Worm (Caenorhabditis elegans): ENCODE results near the gene oac-7.

Gene oac-7

ce11 chrV:16282147-16282546, 27.5 kb upstream of the oac-7 start, which contains the start of gene F28G4.2:
Gene F28G4.2 (minus strand): TSS chrV:16282321.
- no peak for TF ChIP-seq nhr-28 (tag; optimal IDR thresholded peaks at IDR 0.05)
- TF ChIP-seq ZK546.5 (tag; optimal IDR thresholded peaks at IDR 0.05) = no peak
- no peak for TF ChIP-seq nhr-76 (tag; optimal IDR thresholded peaks at IDR 0.05)
- TF ChIP-seq lsy-12 (tag; optimal IDR thresholded peaks at IDR 0.05) = no peak
- TF ChIP-seq aly-2 (tag; optimal IDR thresholded peaks at IDR 0.05) = no peak
- TF ChIP-seq snpc-4 (tag; optimal IDR thresholded peaks at IDR 0.05) = no peak
- no peak for TF ChIP-seq ceh-16 (tag; optimal IDR thresholded peaks at IDR 0.05)
- TF ChIP-seq ceh-9 (tag; optimal IDR thresholded peaks at IDR 0.05) = no peak
- TF ChIP-seq nhr-11 (tag; optimal IDR thresholded peaks at IDR 0.05) = no peak
- TF ChIP-seq elt-2 (tag; optimal IDR thresholded peaks at IDR 0.05) = no peak

- TF ChIP-seq nfya-1 (tag; optimal IDR thresholded peaks at IDR 0.05; ENCODE audit: insufficient read depth) = no peak
- no peak for TF ChIP-seq mml-1 (tag; optimal IDR thresholded peaks at IDR 0.05)
- TF ChIP-seq lin-15B (tag; optimal IDR thresholded peaks at IDR 0.05) = no peak
- no peak for TF ChIP-seq fkh-10 (GFP tag; optimal IDR thresholded peaks at IDR 0.05)
Observed at ce11 chrV:16285794-16286193, 23.8 kb upstream of the oac-7 start, which contains the start of gene F28G4.4. Gene F28G4.4 (minus strand): TSS chrV:16285894.

- TF ChIP-seq fos-1 (tag; optimal IDR thresholded peaks at IDR 0.05) (no peak), ZK546.5 (tag; optimal IDR thresholded peaks at IDR 0.05) (no peak), elt-2 (tag; optimal IDR thresholded peaks at IDR 0.05) (no peak), ztf-4 (tag; optimal IDR thresholded peaks at IDR 0.05) (no peak), hmg-11 (tag; optimal IDR thresholded peaks at IDR 0.05) (no peak)
Observed at ce11 chrV:16287619-16288018, 22.0 kb upstream of the oac-7 start, which contains the start of gene F28G4.3. Gene F28G4.3 (minus strand): TSS chrV:16287719.

- no peak for TF ChIP-seq nhr-12 (tag; optimal IDR thresholded peaks at IDR 0.05)
- peak; percentile 12 for TF ChIP-seq pqm-1 (tag; optimal IDR thresholded peaks at IDR 0.05)
- TF ChIP-seq elt-2 (tag; optimal IDR thresholded peaks at IDR 0.05) = peak; percentile 42
Observed at ce11 chrV:16292409-16292808, 17.2 kb upstream of the oac-7 start, which contains the start of gene oac-5. Gene oac-5 (plus strand): TSS chrV:16292709.

ce11 chrV:16297070-16297469, 12.5 kb upstream of the oac-7 start, which contains the start of gene srbc-83:
Gene srbc-83 (plus strand): TSS chrV:16297370.
- no peak for TF ChIP-seq nhr-12 (tag; optimal IDR thresholded peaks at IDR 0.05)
- no peak for TF ChIP-seq ZK546.5 (tag; optimal IDR thresholded peaks at IDR 0.05)
- TF ChIP-seq zag-1 (tag; optimal IDR thresholded peaks at IDR 0.05) = no peak
- TF ChIP-seq mml-1 (tag; optimal IDR thresholded peaks at IDR 0.05) = no peak

ce11 chrV:16298669-16299068, 10.9 kb upstream of the oac-7 start, which contains the start of gene srbc-84:
Gene srbc-84 (plus strand): TSS chrV:16298969.
- no peak for TF ChIP-seq daf-12 (tag; optimal IDR thresholded peaks at IDR 0.05)
- TF ChIP-seq pqm-1 (tag; optimal IDR thresholded peaks at IDR 0.05) = no peak
- TF ChIP-seq mdl-1 (tag; optimal IDR thresholded peaks at IDR 0.05) = no peak
- no peak for TF ChIP-seq jun-1 (tag; optimal IDR thresholded peaks at IDR 0.05)
- TF ChIP-seq nhr-11 (tag; optimal IDR thresholded peaks at IDR 0.05) = no peak
- no peak for TF ChIP-seq egl-5 (tag; optimal IDR thresholded peaks at IDR 0.05)
- no peak for TF ChIP-seq unc-39 (tag; optimal IDR thresholded peaks at IDR 0.05)

- TF ChIP-seq lin-39 (tag; optimal IDR thresholded peaks at IDR 0.05) (no peak), lsy-12 (tag; optimal IDR thresholded peaks at IDR 0.05) (no peak)
Observed at ce11 chrV:16299834-16300233, 9.8 kb upstream of the oac-7 start.

ce11 chrV:16300276-16300675, 9.3 kb upstream of the oac-7 start, which contains the start of gene srbc-82:
Gene srbc-82 (plus strand): TSS chrV:16300576.
- TF ChIP-seq skn-1 (tag; optimal IDR thresholded peaks at IDR 0.05) (no peak), nfya-1 (tag; optimal IDR thresholded peaks at IDR 0.05; ENCODE audit: insufficient read depth) (no peak), jun-1 (tag; optimal IDR thresholded peaks at IDR 0.05) (no peak), nhr-11 (tag; optimal IDR thresholded peaks at IDR 0.05) (no peak), ceh-9 (tag; optimal IDR thresholded peaks at IDR 0.05) (no peak), nhr-67 (tag; optimal IDR thresholded peaks at IDR 0.05) (no peak), elt-3 (tag; optimal IDR thresholded peaks at IDR 0.05) (no peak), ceh-28 (tag; optimal IDR thresholded peaks at IDR 0.05) (no peak), fkh-2 (tag; optimal IDR thresholded peaks at IDR 0.05) (no peak), unc-62 (GFP tag; optimal IDR thresholded peaks at IDR 0.05) (no peak), daf-12 (tag; optimal IDR thresholded peaks at IDR 0.05) (no peak), nhr-28 (tag; optimal IDR thresholded peaks at IDR 0.05) (no peak), tbx-2 (tag; optimal IDR thresholded peaks at IDR 0.05) (no peak)
